Fruit fly (Drosophila melanogaster): ENCODE data around the gene Taf6.

DNA sequence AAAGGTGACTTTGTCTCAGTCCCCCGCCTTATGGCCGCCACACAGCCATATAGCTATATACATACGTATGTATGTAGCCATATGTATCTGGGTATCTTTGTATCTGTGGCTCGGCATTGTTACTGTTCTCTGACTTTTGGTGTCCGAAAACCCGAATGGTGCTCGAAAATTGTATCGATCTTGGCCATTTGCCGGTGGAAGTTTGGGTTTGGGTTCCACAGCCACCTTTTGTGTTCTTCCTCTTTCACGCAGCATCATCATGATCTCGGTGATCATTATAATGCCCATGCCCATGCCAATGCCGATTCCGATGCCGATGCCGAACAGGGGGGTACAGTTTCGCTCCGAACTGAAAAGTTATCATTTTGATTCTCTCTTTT, 40.9 kb upstream of the Taf6 start:
- peak; percentile 59 for TF ChIP-seq EcR (GFP tag; optimal IDR thresholded peaks at IDR 0.05)
- TF ChIP-seq Snoo (tag; optimal IDR thresholded peaks at IDR 0.05), result no peak
- TF ChIP-seq CG4496 (GFP tag; IDR thresholded peaks at IDR 0.05), result peak; percentile 9; the same call in 1 of the 3 replicates
